Worm (Caenorhabditis elegans): ENCODE measurements around the gene clec-84.
A peak's percentile ranks its signal among the peaks of the same experiment; 100 is the strongest.
"Not testable (repeated sequence)": the region's sequence is repeated elsewhere in the genome, so short reads cannot be mapped to it uniquely, and the experiment has no call there.

Gene clec-84

ce11 chrIV:2893486-2893842 lies 51.2 kb downstream of the clec-84 start:
- TF ChIP-seq hif-1 (tag; optimal IDR thresholded peaks at IDR 0.05) (no peak), F49E8.2 (tag; optimal IDR thresholded peaks at IDR 0.05; ENCODE audit: borderline replicate concordance) (peak; percentile 4), lin-38 (GFP tag; IDR thresholded peaks at IDR 0.05) (peak; percentile 31; the same call in 1 of the 2 replicates), Y48G9A.11 (GFP tag; IDR thresholded peaks at IDR 0.05) (0 out of 2 replicates have a peak, but pooled peaks have one; percentile 32)

ce11 chrIV:2894630-2895029 lies 52.4 kb downstream of the clec-84 start, which contains the start of gene Y54G2A.19:
TSS of gene Y54G2A.19 (minus strand) at chrIV:2894730.
- TF ChIP-seq hlh-11 (tag; optimal IDR thresholded peaks at IDR 0.05); duxl-1 (tag; optimal IDR thresholded peaks at IDR 0.05; ENCODE audit: poor library complexity); ZK337.2 (GFP tag; IDR thresholded peaks at IDR 0.05): not testable (repeated sequence)

Measured in whole organism, L4 larva.